Worm (Caenorhabditis elegans): ENCODE results near the gene srbc-27.

srbc-27 gene

ce11 chrV:17473699-17474098 is 42.7 kb downstream of the srbc-27 start, which contains the start of gene srh-123:
TSS of gene srh-123 (plus strand) at chrV:17473999.
- TF ChIP-seq lin-39 (tag; optimal IDR thresholded peaks at IDR 0.05) (no peak), nhr-23 (tag; optimal IDR thresholded peaks at IDR 0.05) (no peak), aly-2 (tag; optimal IDR thresholded peaks at IDR 0.05) (no peak), R02D3.7 (tag; optimal IDR thresholded peaks at IDR 0.05) (no peak), jun-1 (tag; optimal IDR thresholded peaks at IDR 0.05) (no peak), nhr-77 (tag; optimal IDR thresholded peaks at IDR 0.05) (no peak), ama-1 (optimal IDR thresholded peaks at IDR 0.05) (no peak), elt-3 (tag; optimal IDR thresholded peaks at IDR 0.05) (no peak), nhr-67 (tag; optimal IDR thresholded peaks at IDR 0.05) (no peak), nhr-11 (tag; optimal IDR thresholded peaks at IDR 0.05) (no peak), nhr-76 (tag; optimal IDR thresholded peaks at IDR 0.05) (no peak), fkh-2 (tag; optimal IDR thresholded peaks at IDR 0.05) (no peak), lsy-12 (tag; optimal IDR thresholded peaks at IDR 0.05) (no peak), unc-62 (GFP tag; optimal IDR thresholded peaks at IDR 0.05) (no peak), hmg-11 (tag; optimal IDR thresholded peaks at IDR 0.05) (no peak), nhr-28 (tag; optimal IDR thresholded peaks at IDR 0.05) (no peak), ZK546.5 (tag; optimal IDR thresholded peaks at IDR 0.05) (no peak), zag-1 (tag; optimal IDR thresholded peaks at IDR 0.05) (no peak), elt-1 (tag; optimal IDR thresholded peaks at IDR 0.05) (no peak), snpc-4 (tag; optimal IDR thresholded peaks at IDR 0.05) (no peak)

DNA sequence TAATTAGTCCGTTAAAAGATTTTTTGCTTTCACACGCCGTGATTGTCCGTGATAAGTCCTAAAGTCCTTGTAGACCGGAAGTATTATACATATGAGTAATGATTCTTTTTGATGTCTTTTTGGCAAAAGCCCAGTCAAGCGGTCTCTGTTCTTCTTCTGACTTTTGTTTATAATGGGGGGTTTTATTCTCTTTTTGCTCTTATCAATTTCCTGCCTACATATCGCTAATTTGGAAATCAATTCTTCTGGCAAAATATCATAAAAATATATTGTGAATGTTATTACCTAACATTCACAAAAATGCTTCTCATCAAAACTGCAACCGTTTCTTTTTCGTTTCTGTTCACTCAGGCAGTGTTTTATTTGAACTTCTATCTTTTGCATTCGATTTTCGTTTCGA is 45.5 kb downstream of the srbc-27 start, which contains the start of gene srbc-61:
srbc-61 (plus strand) TSS at position 301 of the 400 bp plus-strand sequence.
- no peak for TF ChIP-seq elt-2 (tag; optimal IDR thresholded peaks at IDR 0.05)
- TF ChIP-seq ama-1 (optimal IDR thresholded peaks at IDR 0.05) = no peak
- TF ChIP-seq egl-5 (tag; optimal IDR thresholded peaks at IDR 0.05) = no peak
- TF ChIP-seq unc-62 (GFP tag; optimal IDR thresholded peaks at IDR 0.05) = no peak
